Worm (Caenorhabditis elegans) whole organism, dauer: Measurements from ENCODE around the gene smf-2.

ENCODE experiments used
- unc-62 ChIP-seq: sonication (generic microtip); optimal IDR thresholded peaks from 2 replicates; lab custom pipeline; 2017; ENCODE audit warnings: missing biosample characterization, missing genetic modification reagents, missing genetic modification characterization

Gene smf-2

ce11 chrX:6698267-6698666 lies 20.2 kb downstream of the smf-2 start, which contains the start of the genes F38B6.7 and F38B6.2:
TSS of gene F38B6.7 (minus strand) at chrX:6698367.
TSS of gene F38B6.2 (plus strand) at chrX:6698533.
- TF ChIP-seq unc-62 (GFP tag; lab: Kevin White, UChicago) = no peak

- TF ChIP-seq unc-62 (GFP tag; lab: Kevin White, UChicago) = no peak
These were observed 25.2 kb downstream of the smf-2 start, which contains the start of gene F38B6.3 for ce11 chrX:6693331-6693730. TSS of gene F38B6.3 (plus strand) at chrX:6693631.

ce11 chrX:6692896-6693295 lies 25.6 kb downstream of the smf-2 start:
- no peak for TF ChIP-seq unc-62 (GFP tag; lab: Kevin White, UChicago)

ce11 chrX:6691653-6692052 lies 26.8 kb downstream of the smf-2 start:
- no peak for TF ChIP-seq unc-62 (GFP tag; lab: Kevin White, UChicago)

- TF ChIP-seq unc-62 (GFP tag; lab: Kevin White, UChicago) = no peak
These were observed 28.5 kb downstream of the smf-2 start, which contains the start of gene F38B6.6 for ce11 chrX:6689985-6690384. TSS of gene F38B6.6 (minus strand) at chrX:6690085.

- no peak for TF ChIP-seq unc-62 (GFP tag; lab: Kevin White, UChicago)
These were observed 29.4 kb downstream of the smf-2 start for ce11 chrX:6688953-6689562.

- TF ChIP-seq unc-62 (GFP tag; lab: Kevin White, UChicago) = no peak
These were observed 30.7 kb downstream of the smf-2 start for ce11 chrX:6687756-6688155.

ce11 chrX:6687345-6687744 lies 31.1 kb downstream of the smf-2 start:
- no peak for TF ChIP-seq unc-62 (GFP tag; lab: Kevin White, UChicago)

- TF ChIP-seq unc-62 (GFP tag; lab: Kevin White, UChicago) = no peak
These were observed 35.8 kb downstream of the smf-2 start, which contains the start of gene F38B6.8 for ce11 chrX:6682683-6683082. TSS of gene F38B6.8 (minus strand) at chrX:6682783.

- TF ChIP-seq unc-62 (GFP tag; lab: Kevin White, UChicago) = no peak
These were observed 44.1 kb downstream of the smf-2 start, which contains the start of gene F38B6.4 for ce11 chrX:6674333-6674919. TSS of gene F38B6.4 (plus strand) at chrX:6674869.

- no peak for TF ChIP-seq unc-62 (GFP tag; lab: Kevin White, UChicago)
These were observed 46.0 kb downstream of the smf-2 start, which contains the start of gene col-172 for ce11 chrX:6672519-6672918. TSS of gene col-172 (plus strand) at chrX:6672819.

ce11 chrX:6671717-6672116 lies 46.8 kb downstream of the smf-2 start:
- no peak for TF ChIP-seq unc-62 (GFP tag; lab: Kevin White, UChicago)

- TF ChIP-seq unc-62 (GFP tag; lab: Kevin White, UChicago) = no peak
These were observed 49.1 kb downstream of the smf-2 start for ce11 chrX:6669366-6669765.

ce11 chrX:6668911-6669310 lies 49.6 kb downstream of the smf-2 start, which contains the start of gene nhr-137:
TSS of gene nhr-137 (minus strand) at chrX:6669011.
- no peak for TF ChIP-seq unc-62 (GFP tag; lab: Kevin White, UChicago)

ce11 chrX:6667468-6667867 lies 51.0 kb downstream of the smf-2 start:
- TF ChIP-seq unc-62 (GFP tag; lab: Kevin White, UChicago) = no peak
